Fruit fly (Drosophila melanogaster) whole organism: ENCODE results near the gene stac.

Experiments used
- Dll ChIP-seq: fragments of >200 bp; optimal IDR thresholded peaks from 2 replicates; lab custom pipeline; 2017
- EcR ChIP-seq, 2 experiments: fragments of >200 bp; optimal IDR thresholded peaks; 2 replicates each; lab custom pipeline; 2017; ENCODE audit warnings: missing biosample characterization in 2 of 2, missing genetic modification characterization in 2 of 2, missing genetic modification reagents in 2 of 2
- usp ChIP-seq: fragments of >200 bp; optimal IDR thresholded peaks from 2 replicates; lab custom pipeline; 2017; ENCODE audit warnings: missing biosample characterization, missing genetic modification characterization, mixed read lengths

dm6 chr3R:25046023-25046422 is 10.1 kb upstream of the stac start, which contains the start of gene CG11786:
- TF ChIP-seq usp = no peak
- no peak for TF ChIP-seq EcR (GFP tag; optimal IDR thresholded peaks at IDR 0.05; lab: Kevin White, UChicago)
- no peak for TF ChIP-seq Dll (lab: Kevin White, UChicago)
